Fruit fly (Drosophila melanogaster) S2 (cell line): ENCODE measurements around the gene CG34268.

Experiments
- CG8478 ChIP-seq: fragments of >200 bp; optimal IDR thresholded peaks from 2 replicates; lab custom pipeline; 2018
- CTCF ChIP-seq, 2 experiments: fragments of >200 bp; optimal IDR thresholded peaks; 2 replicates each; lab custom pipeline; 2018

- no peak for TF ChIP-seq CG8478 (lab: Kevin White, UChicago)
- TF ChIP-seq CTCF (optimal IDR thresholded peaks at IDR 0.05; lab: Kevin White, UChicago), result no peak
Measured at dm6 chr3L:490808-491114, 10.0 kb upstream of the CG34268 start.
